Fruit fly (Drosophila melanogaster): ENCODE measurements around the gene CG4098.

CG4098 gene

DNA sequence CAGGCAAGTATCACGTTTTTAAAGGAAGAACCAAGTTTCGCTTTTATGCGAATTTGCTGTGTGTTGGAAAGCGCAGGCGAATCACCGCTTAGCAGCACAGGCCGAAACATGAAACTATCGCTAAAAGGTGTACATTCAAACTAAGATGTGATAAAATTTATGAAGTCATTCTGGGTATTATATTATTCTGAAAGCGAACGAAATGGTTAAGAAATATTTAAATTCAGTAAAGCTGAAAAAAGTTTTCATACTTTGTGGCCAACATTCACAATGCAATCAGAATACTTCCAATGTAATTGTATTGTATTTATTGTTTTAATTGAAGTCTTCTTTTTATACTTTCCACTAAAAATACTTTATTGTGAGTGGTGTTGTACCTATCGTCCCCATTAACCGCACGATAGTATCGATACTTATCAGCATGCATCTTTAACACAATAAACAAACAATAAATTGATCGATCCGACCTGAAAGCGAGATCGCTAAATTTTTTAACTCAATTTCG, 27.9 kb downstream of the CG4098 start, which contains the start of gene Smn (continued):
- TF ChIP-seq tin (GFP tag; optimal IDR thresholded peaks at IDR 0.05) (peak; percentile 44), CG8359 (GFP tag; optimal IDR thresholded peaks at IDR 0.05; ENCODE audit: borderline replicate concordance) (no peak), Lim3 (GFP tag; IDR thresholded peaks at IDR 0.05) (no peak), Ssrp (tag; optimal IDR thresholded peaks at IDR 0.05) (no peak), phol (tag; optimal IDR thresholded peaks at IDR 0.05) (peak; percentile 59), vfl (GFP tag; optimal IDR thresholded peaks at IDR 0.05) (peak; percentile 15), amos (GFP tag; IDR thresholded peaks at IDR 0.05; ENCODE audit: partially characterized antibody) (peak; percentile 86), CG10431 (GFP tag; optimal IDR thresholded peaks at IDR 0.05) (no peak), luna (GFP tag; optimal IDR thresholded peaks at IDR 0.05) (no peak), H2.0 (GFP tag; IDR thresholded peaks at IDR 0.05) (no peak), ken (GFP tag; IDR thresholded peaks at IDR 0.05) (no peak), sd (tag; optimal IDR thresholded peaks at IDR 0.05) (peak; percentile 26), CkIIα-i1 (GFP tag; IDR thresholded peaks at IDR 0.05) (no peak), ap (GFP tag; IDR thresholded peaks at IDR 0.05) (no peak), org-1 (GFP tag; optimal IDR thresholded peaks at IDR 0.05) (peak; percentile 1), MESR4 (GFP tag; optimal IDR thresholded peaks at IDR 0.05) (no peak), hth (optimal IDR thresholded peaks at IDR 0.05) (no peak), CG8924 (tag; optimal IDR thresholded peaks at IDR 0.05) (peak; percentile 58), CG6254 (GFP tag; optimal IDR thresholded peaks at IDR 0.05) (no peak), CG43689 (GFP tag; IDR thresholded peaks at IDR 0.05) (no peak), prd (optimal IDR thresholded peaks at IDR 0.05) (no peak), prd (GFP tag; IDR thresholded peaks at IDR 0.05) (0 out of 3 replicates have a peak, but pooled peaks have one; percentile 13), grn (GFP tag; optimal IDR thresholded peaks at IDR 0.05) (no peak), CG16779 (GFP tag; IDR thresholded peaks at IDR 0.05) (no peak), YL-1 (GFP tag; optimal IDR thresholded peaks at IDR 0.05) (peak; percentile 17), disco-r (GFP tag; optimal IDR thresholded peaks at IDR 0.05) (no peak), CG9437 (GFP tag; optimal IDR thresholded peaks at IDR 0.05) (peak; percentile 18), z (GFP tag; IDR thresholded peaks at IDR 0.05) (no peak), zen (tag; optimal IDR thresholded peaks at IDR 0.05) (peak; percentile 28), CG16815 (GFP tag; optimal IDR thresholded peaks at IDR 0.05) (no peak), tio (GFP tag; optimal IDR thresholded peaks at IDR 0.05) (no peak), CG1603 (tag; optimal IDR thresholded peaks at IDR 0.05) (peak; percentile 18), Ets97D (GFP tag; optimal IDR thresholded peaks at IDR 0.05) (peak; percentile 30), CG10209 (GFP tag; optimal IDR thresholded peaks at IDR 0.05) (peak; percentile 24), CG10565 (GFP tag; optimal IDR thresholded peaks at IDR 0.05) (no peak), fd102C (GFP tag; optimal IDR thresholded peaks at IDR 0.05) (no peak), Gsc (GFP tag; IDR thresholded peaks at IDR 0.05) (no peak), Poxn (GFP tag; IDR thresholded peaks at IDR 0.05) (peak; percentile 46; the same call in 1 of the 2 replicates), trh (GFP tag; optimal IDR thresholded peaks at IDR 0.05) (no peak), cato (GFP tag; optimal IDR thresholded peaks at IDR 0.05; ENCODE audit: borderline replicate concordance) (no peak), CG17802 (tag; optimal IDR thresholded peaks at IDR 0.05) (no peak), CG11093 (GFP tag; IDR thresholded peaks at IDR 0.05) (0 out of 3 replicates have a peak, but pooled peaks have one; percentile 13), CG15696 (tag; optimal IDR thresholded peaks at IDR 0.05) (peak; percentile 21), Six4 (GFP tag; optimal IDR thresholded peaks at IDR 0.05) (no peak), CG2678 (tag; optimal IDR thresholded peaks at IDR 0.05) (peak; percentile 59), fd96Cb (tag; optimal IDR thresholded peaks at IDR 0.05) (no peak), D19A (tag; optimal IDR thresholded peaks at IDR 0.05) (peak; percentile 28), Dek (tag; optimal IDR thresholded peaks at IDR 0.05) (peak; percentile 34), CG6175 (GFP tag; IDR thresholded peaks at IDR 0.05) (no peak), ERR (GFP tag; optimal IDR thresholded peaks at IDR 0.05) (no peak), CG4820 (GFP tag; optimal IDR thresholded peaks at IDR 0.05) (peak; percentile 27)
